Fruit fly (Drosophila melanogaster) whole organism, embryonic: ENCODE data around the gene CG5157.

Experiments used
- B-H2 ChIP-seq: fragments of 200-800 bp; sonication (Bioruptor generic); optimal IDR thresholded peaks from 2 replicates; lab custom pipeline; 2018; ENCODE audit warnings: missing biosample characterization, mild to moderate bottlenecking, missing genetic modification characterization
- CG10654 ChIP-seq: fragments of 200-800 bp; sonication (Bioruptor generic); optimal IDR thresholded peaks from 2 replicates; lab custom pipeline; 2016; ENCODE audit warnings: missing biosample characterization, missing genetic modification characterization
- CG11456 ChIP-seq: fragments of 200-800 bp; sonication (Bioruptor generic); IDR thresholded peaks from 3 replicates; pipeline ENCODE4 v1.3.6; 2022; ENCODE audit warnings: missing biosample characterization, missing genetic modification characterization
- CG12071 ChIP-seq: fragments of 200-800 bp; sonication (Bioruptor generic); optimal IDR thresholded peaks from 3 replicates; lab custom pipeline; 2018; ENCODE audit warnings: missing biosample characterization, mild to moderate bottlenecking, missing genetic modification characterization
- CG1233 ChIP-seq: fragments of 200-800 bp; sonication (Bioruptor generic); optimal IDR thresholded peaks from 4 replicates; lab custom pipeline; 2018; ENCODE audit warnings: missing biosample characterization, mild to moderate bottlenecking, missing genetic modification characterization
- CG12744 ChIP-seq: fragments of 200-800 bp; sonication (Bioruptor generic); optimal IDR thresholded peaks from 2 replicates; lab custom pipeline; 2016; ENCODE audit warnings: missing biosample characterization, missing genetic modification characterization
- CG13296 ChIP-seq: fragments of 200-800 bp; sonication (Bioruptor generic); optimal IDR thresholded peaks from 3 replicates; lab custom pipeline; 2018; ENCODE audit warnings: missing biosample characterization, mild to moderate bottlenecking, missing genetic modification characterization
- CG15601 ChIP-seq: fragments of 200-800 bp; sonication (Bioruptor generic); optimal IDR thresholded peaks from 3 replicates; lab custom pipeline; 2019; ENCODE audit warnings: missing biosample characterization, mild to moderate bottlenecking, missing genetic modification characterization, moderate library complexity
- CG17612 ChIP-seq: fragments of 200-800 bp; sonication (Bioruptor generic); IDR thresholded peaks from 2 replicates; pipeline ENCODE4 v1.3.6; 2022; ENCODE audit warnings: missing biosample characterization, missing genetic modification characterization
- CG18764 ChIP-seq: fragments of 200-800 bp; sonication (Bioruptor generic); optimal IDR thresholded peaks from 3 replicates; lab custom pipeline; 2016; ENCODE audit warnings: missing biosample characterization, missing genetic modification characterization
- CG2129 ChIP-seq: fragments of 200-800 bp; sonication (Bioruptor generic); IDR thresholded peaks from 2 replicates; pipeline ENCODE4 v1.3.6; 2022; ENCODE audit warnings: missing biosample characterization, missing genetic modification characterization; ENCODE audit not compliant: partially characterized antibody
- CG31388 ChIP-seq: fragments of 200-800 bp; sonication (Bioruptor generic); optimal IDR thresholded peaks from 2 replicates; lab custom pipeline; 2016; ENCODE audit warnings: missing biosample characterization, missing genetic modification characterization
- CG31441 ChIP-seq: fragments of 200-800 bp; sonication (Bioruptor generic); IDR thresholded peaks from 2 replicates; pipeline ENCODE4 v1.3.6; 2022; ENCODE audit warnings: missing biosample characterization, missing genetic modification characterization
- CG32767 ChIP-seq: fragments of 200-800 bp; sonication (Bioruptor generic); IDR thresholded peaks from 2 replicates; pipeline ENCODE4 v1.3.6; 2022; ENCODE audit warnings: missing biosample characterization, missing genetic modification characterization
- CG3281 ChIP-seq: fragments of 200-800 bp; sonication (Bioruptor generic); optimal IDR thresholded peaks from 3 replicates; lab custom pipeline; 2017; ENCODE audit warnings: missing biosample characterization, mild to moderate bottlenecking, missing genetic modification characterization
- CG3726 ChIP-seq: fragments of 200-800 bp; sonication (Bioruptor generic); IDR thresholded peaks from 3 replicates; pipeline ENCODE4, ENCODE4 v1.3.6; 2022; ENCODE audit warnings: missing biosample characterization, missing genetic modification characterization
- CG42726 ChIP-seq: fragments of 200-800 bp; sonication (Bioruptor generic); IDR thresholded peaks from 2 replicates; pipeline ENCODE4 v1.3.6; 2022; ENCODE audit warnings: missing biosample characterization, missing genetic modification characterization; ENCODE audit not compliant: partially characterized antibody
- CG4424 ChIP-seq: fragments of 200-800 bp; sonication (Bioruptor generic); optimal IDR thresholded peaks from 3 replicates; lab custom pipeline; 2016; ENCODE audit warnings: missing biosample characterization, missing genetic modification characterization
- CG6654 ChIP-seq: fragments of 200-800 bp; sonication (Bioruptor generic); optimal IDR thresholded peaks from 2 replicates; lab custom pipeline; 2017; ENCODE audit warnings: missing biosample characterization, mild to moderate bottlenecking, missing genetic modification characterization
- CG7745 ChIP-seq: fragments of 200-800 bp; sonication (Bioruptor generic); optimal IDR thresholded peaks from 2 replicates; lab custom pipeline; 2018; ENCODE audit warnings: missing biosample characterization, mild to moderate bottlenecking, missing genetic modification characterization, moderate library complexity
- CG7963 ChIP-seq: fragments of 200-800 bp; sonication (Bioruptor generic); IDR thresholded peaks from 3 replicates; pipeline ENCODE4 v1.3.6; 2022; ENCODE audit warnings: missing biosample characterization, missing genetic modification characterization; ENCODE audit not compliant: partially characterized antibody
- CG9797 ChIP-seq: fragments of 200-800 bp; sonication (Bioruptor generic); optimal IDR thresholded peaks from 3 replicates; lab custom pipeline; 2018; ENCODE audit warnings: missing biosample characterization, mild to moderate bottlenecking, missing genetic modification characterization
- Dref ChIP-seq: fragments of 200-800 bp; sonication (Bioruptor generic); IDR thresholded peaks from 2 replicates; pipeline ENCODE4 v1.3.6; 2022; ENCODE audit warnings: missing biosample characterization, missing genetic modification characterization
- Drgx ChIP-seq: fragments of 200-800 bp; sonication (Bioruptor generic); IDR thresholded peaks from 2 replicates; pipeline ENCODE4 v1.3.6; 2022; ENCODE audit warnings: missing biosample characterization, missing genetic modification characterization
- Ets97D ChIP-seq: fragments of 200-800 bp; sonication (Bioruptor generic); optimal IDR thresholded peaks from 3 replicates; lab custom pipeline; 2016; ENCODE audit warnings: missing biosample characterization, missing genetic modification characterization
- Fer2 ChIP-seq: fragments of 200-800 bp; sonication (Bioruptor generic); optimal IDR thresholded peaks from 2 replicates; lab custom pipeline; 2018; ENCODE audit warnings: missing biosample characterization, mild to moderate bottlenecking, missing genetic modification characterization, moderate library complexity
- GATAe ChIP-seq: fragments of 200-800 bp; sonication (Bioruptor generic); conservative IDR thresholded peaks from 2 replicates; pipeline ENCODE4 v1.3.6; 2022; ENCODE audit warnings: missing biosample characterization, missing genetic modification characterization
- MESR4 ChIP-seq: fragments of 200-800 bp; sonication (Bioruptor generic); optimal IDR thresholded peaks from 2 replicates; lab custom pipeline; 2018; ENCODE audit warnings: missing biosample characterization, mild to moderate bottlenecking, missing genetic modification characterization, moderate library complexity
- Pdp1 ChIP-seq, 2 experiments: fragments of 200-800 bp; sonication (Bioruptor generic); optimal IDR thresholded peaks; 3 replicates each; lab custom pipeline; 2016; ENCODE audit warnings: missing biosample characterization in 2 of 2, missing genetic modification characterization in 2 of 2, mild to moderate bottlenecking in 1 of 2, moderate library complexity in 1 of 2
- Rx ChIP-seq: fragments of 200-800 bp; sonication (Bioruptor generic); IDR thresholded peaks from 2 replicates; pipeline ENCODE4 v1.3.6; 2022; ENCODE audit warnings: missing biosample characterization, missing genetic modification characterization
- YL-1 ChIP-seq: fragments of 200-800 bp; sonication (Bioruptor generic); optimal IDR thresholded peaks from 3 replicates; lab custom pipeline; 2017; ENCODE audit warnings: missing biosample characterization, mild to moderate bottlenecking, missing genetic modification characterization
- bbx ChIP-seq: fragments of 200-800 bp; sonication (Bioruptor generic); IDR thresholded peaks from 2 replicates; pipeline ENCODE4 v1.3.6; 2022; ENCODE audit warnings: missing biosample characterization, missing genetic modification characterization; ENCODE audit not compliant: partially characterized antibody
- cg ChIP-seq: fragments of 200-800 bp; sonication (Bioruptor generic); optimal IDR thresholded peaks from 3 replicates; lab custom pipeline; 2019; ENCODE audit warnings: missing biosample characterization, mild to moderate bottlenecking, missing genetic modification characterization, moderate library complexity
- disco-r ChIP-seq: fragments of 200-800 bp; sonication (Bioruptor generic); optimal IDR thresholded peaks from 2 replicates; lab custom pipeline; 2016; ENCODE audit warnings: missing biosample characterization, missing genetic modification characterization
- dmrt11E ChIP-seq: fragments of 200-800 bp; sonication (Bioruptor generic); optimal IDR thresholded peaks from 3 replicates; lab custom pipeline; 2018; ENCODE audit warnings: missing biosample characterization, mild to moderate bottlenecking, missing genetic modification characterization, moderate library complexity
- ftz-f1 ChIP-seq: fragments of 200-800 bp; sonication (Bioruptor generic); optimal IDR thresholded peaks from 2 replicates; lab custom pipeline; 2016; ENCODE audit warnings: missing biosample characterization, missing genetic modification characterization
- gfzf ChIP-seq: fragments of 200-800 bp; sonication (Bioruptor generic); optimal IDR thresholded peaks from 2 replicates; lab custom pipeline; 2016; ENCODE audit warnings: missing biosample characterization, mild to moderate bottlenecking, missing genetic modification characterization, moderate library complexity
- hb ChIP-seq: fragments of 200-800 bp; sonication (Bioruptor generic); IDR thresholded peaks from 3 replicates; pipeline ENCODE4 v1.3.6; 2022; ENCODE audit warnings: missing biosample characterization, missing genetic modification characterization; ENCODE audit not compliant: partially characterized antibody
- jing ChIP-seq: fragments of 200-800 bp; sonication (Bioruptor generic); optimal IDR thresholded peaks from 2 replicates; lab custom pipeline; 2018; ENCODE audit warnings: missing biosample characterization, mild to moderate bottlenecking, missing genetic modification characterization
- jumu ChIP-seq: fragments of 200-800 bp; sonication (Bioruptor generic); optimal IDR thresholded peaks from 3 replicates; lab custom pipeline; 2016; ENCODE audit warnings: missing biosample characterization, missing genetic modification characterization
- lilli ChIP-seq: fragments of 200-800 bp; sonication (Bioruptor generic); optimal IDR thresholded peaks from 3 replicates; lab custom pipeline; 2016; ENCODE audit warnings: missing biosample characterization, missing genetic modification characterization
- otp ChIP-seq: fragments of 200-800 bp; sonication (Bioruptor generic); IDR thresholded peaks from 3 replicates; pipeline ENCODE4, ENCODE4 v1.3.6; 2022; ENCODE audit warnings: missing biosample characterization, missing genetic modification characterization
- pzg ChIP-seq: fragments of 200-800 bp; sonication (Bioruptor generic); optimal IDR thresholded peaks from 3 replicates; lab custom pipeline; 2018; ENCODE audit warnings: missing biosample characterization, mild to moderate bottlenecking, missing genetic modification characterization, moderate library complexity
- sd ChIP-seq: fragments of 200-800 bp; sonication (Bioruptor generic); optimal IDR thresholded peaks from 3 replicates; lab custom pipeline; 2018; ENCODE audit warnings: missing biosample characterization, mild to moderate bottlenecking, missing genetic modification characterization, moderate library complexity
- slou ChIP-seq: fragments of 200-800 bp; sonication (Bioruptor generic); optimal IDR thresholded peaks from 3 replicates; lab custom pipeline; 2016; ENCODE audit warnings: missing biosample characterization, missing genetic modification characterization
- sna ChIP-seq: fragments of 200-800 bp; sonication (Bioruptor generic); IDR thresholded peaks from 2 replicates; pipeline ENCODE4 v1.3.6; 2022; ENCODE audit warnings: missing biosample characterization, missing genetic modification characterization; ENCODE audit not compliant: partially characterized antibody
- tio ChIP-seq: fragments of 200-800 bp; sonication (Bioruptor generic); optimal IDR thresholded peaks from 2 replicates; lab custom pipeline; 2017; ENCODE audit warnings: missing biosample characterization, missing genetic modification characterization, inconsistent platforms
- unpg ChIP-seq: fragments of 200-800 bp; sonication (Bioruptor generic); optimal IDR thresholded peaks from 3 replicates; lab custom pipeline; 2018; ENCODE audit warnings: missing biosample characterization, mild to moderate bottlenecking, missing genetic modification characterization, moderate library complexity
- vnd ChIP-seq: fragments of 200-800 bp; sonication (Bioruptor generic); IDR thresholded peaks from 3 replicates; pipeline ENCODE4 v1.3.6; 2022; ENCODE audit warnings: missing biosample characterization, missing genetic modification characterization; ENCODE audit not compliant: partially characterized antibody
- wek ChIP-seq: fragments of 200-800 bp; sonication (Bioruptor generic); optimal IDR thresholded peaks from 3 replicates; lab custom pipeline; 2018; ENCODE audit warnings: missing biosample characterization, mild to moderate bottlenecking, missing genetic modification characterization, moderate library complexity

The CG5157 gene

dm6 chr3L:16105528-16105927 is 32.2 kb downstream of the CG5157 start, which contains the start of the genes IntS9 and CG43295 (continued):
- TF ChIP-seq GATAe (GFP tag; lab: Robert Waterston, UW) (peak; percentile 46), CG15601 (tag; lab: Kevin White, UChicago) (no peak), jing (no peak), Drgx (peak; percentile 84), lilli (GFP tag; lab: Kevin White, UChicago) (peak; percentile 93), Pdp1 (GFP tag; optimal IDR thresholded peaks at IDR 0.05; lab: Kevin White, UChicago) (peak; percentile 85), CG31388 (GFP tag; lab: Kevin White, UChicago) (peak; percentile 29), sd (tag; lab: Kevin White, UChicago) (no peak), CG3726 (GFP tag; lab: Robert Waterston, UW) (peak; percentile 74), YL-1 (GFP tag; lab: Kevin White, UChicago) (peak; percentile 65), CG12744 (GFP tag; lab: Kevin White, UChicago) (peak; percentile 76), CG12071 (GFP tag; lab: Kevin White, UChicago) (no peak), jumu (peak; percentile 89), CG11456 (GFP tag; lab: Robert Waterston, UW) (peak; percentile 80), Dref (GFP tag; lab: Robert Waterston, UW) (peak; percentile 26; the same call in 1 of the 2 replicates), CG4424 (peak; percentile 87), CG7745 (no peak), Rx (GFP tag; lab: Robert Waterston, UW) (peak; percentile 82), pzg (GFP tag; lab: Kevin White, UChicago) (peak; percentile 49), B-H2 (GFP tag; lab: Kevin White, UChicago) (no peak), disco-r (GFP tag; lab: Kevin White, UChicago) (peak; percentile 46), cg (GFP tag; lab: Kevin White, UChicago) (no peak), CG6654 (GFP tag; lab: Kevin White, UChicago) (peak; percentile 43), otp (GFP tag; lab: Robert Waterston, UW) (peak; percentile 84), vnd (GFP tag; lab: Robert Waterston, UW) (no peak), ftz-f1 (GFP tag; lab: Kevin White, UChicago) (no peak), CG7963 (GFP tag; lab: Robert Waterston, UW) (no peak), CG10654 (GFP tag; lab: Kevin White, UChicago) (peak; percentile 89), CG2129 (no peak), slou (GFP tag; lab: Kevin White, UChicago) (peak; percentile 67), tio (GFP tag; lab: Kevin White, UChicago) (peak; percentile 77), CG13296 (GFP tag; lab: Kevin White, UChicago) (no peak), CG1233 (GFP tag; lab: Kevin White, UChicago) (peak; percentile 58), Fer2 (tag; lab: Kevin White, UChicago) (no peak), CG3281 (peak; percentile 72), sna (GFP tag; lab: Robert Waterston, UW) (no peak), CG31441 (no peak), gfzf (GFP tag; lab: Kevin White, UChicago) (peak; percentile 6), Ets97D (peak; percentile 71), CG9797 (GFP tag; lab: Kevin White, UChicago) (no peak), MESR4 (GFP tag; lab: Kevin White, UChicago) (peak; percentile 24), CG18764 (GFP tag; lab: Kevin White, UChicago) (peak; percentile 82), unpg (GFP tag; lab: Kevin White, UChicago) (no peak), CG32767 (GFP tag; lab: Robert Waterston, UW) (peak; percentile 81), bbx (GFP tag; lab: Robert Waterston, UW) (no peak), wek (peak; percentile 32), dmrt11E (peak; percentile 82), CG17612 (GFP tag; lab: Robert Waterston, UW) (peak; percentile 47; the same call in 1 of the 2 replicates), CG42726 (GFP tag; lab: Robert Waterston, UW) (no peak), hb (no peak)
